Worm (Caenorhabditis elegans): ENCODE measurements around the gene T12B3.3.
"Not testable (repeated sequence)": the region's sequence is repeated elsewhere in the genome, so short reads cannot be mapped to it uniquely, and the experiment has no call there.

ce11 chrIV:7374847-7375246 is at the start of gene T12B3.3:
- TF ChIP-seq mep-1 (tag; optimal IDR thresholded peaks at IDR 0.05); elt-2 (tag; optimal IDR thresholded peaks at IDR 0.05); unc-130 (tag; optimal IDR thresholded peaks at IDR 0.05); nhr-77 (tag; optimal IDR thresholded peaks at IDR 0.05); lsy-2 (tag; optimal IDR thresholded peaks at IDR 0.05); ceh-90 (tag; optimal IDR thresholded peaks at IDR 0.05); ceh-82 (tag; optimal IDR thresholded peaks at IDR 0.05); egl-27 (tag; optimal IDR thresholded peaks at IDR 0.05); fkh-10 (GFP tag; optimal IDR thresholded peaks at IDR 0.05); dpl-1 (GFP tag; optimal IDR thresholded peaks at IDR 0.05): not testable (repeated sequence)
